Worm (Caenorhabditis elegans): Measurements from ENCODE around the gene sumv-1.

sumv-1 gene

DNA sequence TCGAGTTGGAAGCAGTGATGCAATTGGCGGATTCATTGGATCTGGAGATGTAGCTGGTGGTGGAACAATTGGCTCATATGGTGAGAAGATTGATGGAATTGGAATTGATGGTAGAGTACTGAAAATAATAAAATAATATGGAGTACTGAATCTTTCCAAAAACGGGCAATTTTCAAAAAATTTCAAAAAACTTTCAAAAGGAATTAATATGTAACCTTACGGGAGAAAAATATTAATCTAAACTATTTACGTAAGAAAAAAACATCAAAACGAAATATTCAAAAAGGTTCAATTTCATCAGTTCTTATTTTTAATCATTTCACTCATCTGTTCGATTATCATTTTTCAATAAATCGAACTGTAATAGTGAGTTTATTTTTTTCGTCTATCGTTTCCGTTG, 15.8 kb upstream of the sumv-1 start, which contains the start of gene ZC395.4:
ZC395.4 (plus strand) TSS at position 301 of the 400 bp plus-strand sequence.
- TF ChIP-seq W03F9.2 (tag; optimal IDR thresholded peaks at IDR 0.05) (no peak), him-1 (tag; optimal IDR thresholded peaks at IDR 0.05) (no peak), dao-5 (tag; optimal IDR thresholded peaks at IDR 0.05) (no peak)

DNA sequence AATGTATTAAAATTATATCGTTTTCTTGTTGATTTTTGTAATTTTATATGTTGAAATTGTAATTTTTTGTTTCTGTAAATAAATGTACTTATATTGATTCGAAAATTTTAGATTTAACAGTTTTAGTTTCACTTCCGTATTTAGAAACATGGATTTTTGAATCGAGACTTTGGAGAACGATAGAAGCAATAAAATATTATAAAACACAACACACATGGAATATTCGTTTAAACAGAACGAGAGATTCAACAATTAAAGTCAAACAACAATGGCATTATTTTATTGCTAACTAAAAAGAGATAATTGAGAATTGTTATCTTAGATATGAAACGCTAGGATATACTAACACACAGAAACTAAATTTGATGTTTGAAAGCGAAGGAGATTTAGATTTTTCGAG, 14.5 kb upstream of the sumv-1 start:
- no peak for TF ChIP-seq him-1 (tag; optimal IDR thresholded peaks at IDR 0.05)
- TF ChIP-seq W03F9.2 (tag; optimal IDR thresholded peaks at IDR 0.05): no peak
- TF ChIP-seq dao-5 (tag; optimal IDR thresholded peaks at IDR 0.05): no peak

DNA sequence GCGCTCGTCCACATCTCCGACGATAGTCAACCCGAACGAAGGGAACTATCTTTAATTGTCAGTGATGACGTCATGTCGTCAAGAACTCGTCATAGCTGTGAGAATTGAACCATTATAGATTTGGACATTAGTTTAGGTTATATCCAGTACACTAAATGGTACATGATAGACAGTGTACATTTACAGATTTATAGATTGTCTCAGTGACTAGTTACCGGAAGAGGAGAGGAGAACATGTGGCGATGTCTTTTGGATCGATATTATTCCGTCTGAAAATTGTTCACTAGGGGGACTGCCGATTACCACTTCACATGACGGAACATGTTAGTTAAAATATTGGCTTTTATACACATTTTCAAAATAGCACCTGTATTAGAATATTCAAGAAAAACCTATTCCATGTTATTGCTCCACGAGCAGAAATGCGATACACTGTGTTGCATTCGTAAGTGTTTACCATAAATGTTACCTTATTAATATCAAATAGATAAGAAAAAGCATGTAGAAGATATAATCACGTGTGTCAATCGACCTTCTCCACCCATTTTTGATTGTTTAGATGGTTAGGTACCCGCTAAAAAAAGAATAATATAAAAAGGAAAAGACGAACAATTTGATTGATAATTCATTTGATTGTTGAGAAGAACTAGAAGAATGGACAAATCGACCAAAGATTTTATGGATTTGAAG, 13.4 kb upstream of the sumv-1 start, which contains the start of gene ZC395.5:
ZC395.5 (plus strand) TSS at position 632 of the 690 bp plus-strand sequence.
- TF ChIP-seq dao-5 (tag; optimal IDR thresholded peaks at IDR 0.05): no peak
- TF ChIP-seq him-1 (tag; optimal IDR thresholded peaks at IDR 0.05): no peak
- TF ChIP-seq W03F9.2 (tag; optimal IDR thresholded peaks at IDR 0.05): no peak

DNA sequence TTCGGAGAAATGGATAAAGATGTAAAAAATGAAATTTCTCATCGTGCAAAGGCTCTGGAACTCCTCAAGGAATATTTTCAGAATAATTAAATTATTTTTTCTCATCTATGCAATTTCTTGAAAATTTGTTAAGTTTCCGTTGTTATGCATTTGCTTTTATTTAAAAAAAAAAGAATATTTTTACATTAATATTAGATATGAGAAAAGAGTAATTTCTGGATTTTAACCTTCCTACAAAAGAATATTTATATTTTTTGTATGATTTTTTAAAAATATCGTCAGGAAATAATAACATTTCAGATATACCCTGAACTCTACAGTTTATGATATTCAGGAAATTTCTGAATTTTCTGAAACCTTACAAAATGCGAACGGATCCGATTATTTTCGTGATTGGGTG, 10.8 kb upstream of the sumv-1 start, which contains the start of gene gro-1:
gro-1 (plus strand) TSS at position 301 of the 400 bp plus-strand sequence.
- TF ChIP-seq dao-5 (tag; optimal IDR thresholded peaks at IDR 0.05) (no peak), him-1 (tag; optimal IDR thresholded peaks at IDR 0.05) (no peak), W03F9.2 (tag; optimal IDR thresholded peaks at IDR 0.05) (no peak)

ce11 chrIII:5263299-5263993, 9.5 kb upstream of the sumv-1 start, which contains the start of the genes C34E10.9 and hap-1:
Gene C34E10.9 (minus strand): TSS chrIII:5263399.
Gene hap-1 (plus strand): TSS chrIII:5263943.
- TF ChIP-seq W03F9.2 (tag; optimal IDR thresholded peaks at IDR 0.05): no peak
- no peak for TF ChIP-seq dao-5 (tag; optimal IDR thresholded peaks at IDR 0.05)
- TF ChIP-seq him-1 (tag; optimal IDR thresholded peaks at IDR 0.05): no peak

DNA sequence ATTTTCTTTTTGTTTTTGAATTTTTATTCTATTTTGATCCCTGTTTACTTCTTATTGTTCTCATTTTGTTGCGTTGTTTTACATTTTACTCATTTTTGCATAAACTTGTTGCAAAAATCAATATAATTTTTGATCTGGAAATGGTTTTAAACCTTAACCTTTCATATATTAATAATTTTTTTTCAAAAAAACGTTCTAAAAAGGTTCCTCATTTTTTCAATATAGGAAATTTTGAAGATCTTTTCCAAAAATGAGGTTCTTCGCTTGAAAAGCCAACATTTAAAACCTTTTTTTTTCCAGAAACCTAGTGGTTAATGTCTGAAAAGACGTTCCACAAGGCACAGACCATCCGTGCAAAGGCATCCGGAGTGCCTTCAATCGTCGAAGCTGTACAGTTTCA, 6.4 kb upstream of the sumv-1 start, which contains the start of gene gop-3:
gop-3 (plus strand) TSS at position 301 of the 400 bp plus-strand sequence.
- TF ChIP-seq dao-5 (tag; optimal IDR thresholded peaks at IDR 0.05) (no peak), him-1 (tag; optimal IDR thresholded peaks at IDR 0.05) (no peak), W03F9.2 (tag; optimal IDR thresholded peaks at IDR 0.05) (no peak)

- no peak for TF ChIP-seq dao-5 (tag; optimal IDR thresholded peaks at IDR 0.05)
- no peak for TF ChIP-seq him-1 (tag; optimal IDR thresholded peaks at IDR 0.05)
- TF ChIP-seq W03F9.2 (tag; optimal IDR thresholded peaks at IDR 0.05): no peak
Measured at ce11 chrIII:5258918-5259317, 4.9 kb upstream of the sumv-1 start, which contains the start of gene gop-2. Gene gop-2 (plus strand): TSS chrIII:5259023.

- TF ChIP-seq him-1 (tag; optimal IDR thresholded peaks at IDR 0.05) (no peak), W03F9.2 (tag; optimal IDR thresholded peaks at IDR 0.05) (no peak), dao-5 (tag; optimal IDR thresholded peaks at IDR 0.05) (no peak)
Measured at ce11 chrIII:5248706-5249105, 5.3 kb downstream of the sumv-1 start.

- TF ChIP-seq dao-5 (tag; optimal IDR thresholded peaks at IDR 0.05) (no peak), W03F9.2 (tag; optimal IDR thresholded peaks at IDR 0.05) (no peak), him-1 (tag; optimal IDR thresholded peaks at IDR 0.05) (no peak)
Measured at ce11 chrIII:5245067-5245466, 8.9 kb downstream of the sumv-1 start.

DNA sequence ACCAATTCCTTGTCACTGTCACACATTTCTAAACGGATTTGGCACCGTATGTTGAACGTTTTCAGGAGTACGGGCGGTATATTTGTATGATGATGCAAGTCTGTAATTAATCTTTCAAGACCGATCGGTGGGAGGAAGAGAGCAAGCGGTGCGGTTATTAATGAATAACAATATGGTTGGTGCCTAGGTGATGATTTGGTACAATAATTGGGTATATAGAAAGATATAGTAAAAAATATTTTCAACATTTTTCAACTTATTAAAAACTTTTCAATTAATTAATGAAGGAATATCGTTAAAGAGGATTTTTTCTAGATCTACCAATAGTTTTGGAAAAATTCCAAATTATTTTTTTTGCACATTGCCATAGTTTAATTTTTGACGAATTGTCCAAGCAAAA, 9.4 kb downstream of the sumv-1 start, which contains the start of gene cnd-1:
cnd-1 (minus strand) TSS at position 101 of the 400 bp plus-strand sequence.
- TF ChIP-seq W03F9.2 (tag; optimal IDR thresholded peaks at IDR 0.05) (no peak), dao-5 (tag; optimal IDR thresholded peaks at IDR 0.05) (no peak), him-1 (tag; optimal IDR thresholded peaks at IDR 0.05) (no peak)

DNA sequence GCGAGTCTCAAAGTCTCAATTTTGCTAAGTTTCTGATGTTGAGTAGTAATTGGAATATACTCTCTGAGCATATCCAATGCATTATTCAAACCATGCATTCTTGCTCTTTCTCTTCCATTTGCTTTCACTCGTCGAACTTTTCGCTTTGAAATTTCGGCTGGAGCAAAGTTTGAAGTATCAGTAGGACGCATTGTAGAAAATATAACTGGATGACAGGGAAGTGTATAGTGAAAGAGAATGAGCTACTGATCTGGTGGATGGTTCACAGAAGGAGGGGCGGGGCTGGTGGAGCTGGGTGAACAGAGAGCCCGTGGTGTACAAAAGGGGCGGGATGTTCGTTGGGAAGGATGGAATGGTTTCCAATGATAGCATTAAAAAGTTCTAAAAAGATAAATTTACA, 12.1 kb downstream of the sumv-1 start:
- no peak for TF ChIP-seq him-1 (tag; optimal IDR thresholded peaks at IDR 0.05)
- no peak for TF ChIP-seq W03F9.2 (tag; optimal IDR thresholded peaks at IDR 0.05)
- TF ChIP-seq dao-5 (tag; optimal IDR thresholded peaks at IDR 0.05): no peak

DNA sequence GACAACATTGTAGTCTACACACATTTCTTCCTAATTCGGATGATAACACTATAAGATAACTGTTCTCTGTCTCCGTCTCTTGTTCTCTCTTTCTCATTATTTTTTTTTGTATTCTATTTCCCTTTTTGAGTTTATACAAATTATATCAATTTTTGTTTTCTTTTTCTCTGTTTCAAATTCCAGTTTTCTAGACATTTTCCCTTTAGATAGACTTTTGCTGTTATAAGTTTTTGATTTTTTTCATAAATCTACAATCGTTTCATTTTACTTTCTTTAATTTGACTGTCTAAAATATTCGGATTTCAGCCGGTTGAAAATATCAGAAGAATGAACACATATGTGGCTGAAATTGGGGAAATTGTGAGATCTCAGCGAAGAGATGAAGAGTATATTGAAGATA, 17.9 kb downstream of the sumv-1 start, which contains the start of gene prx-10:
prx-10 (plus strand) TSS at position 301 of the 400 bp plus-strand sequence.
- TF ChIP-seq dao-5 (tag; optimal IDR thresholded peaks at IDR 0.05): no peak
- no peak for TF ChIP-seq him-1 (tag; optimal IDR thresholded peaks at IDR 0.05)
- TF ChIP-seq W03F9.2 (tag; optimal IDR thresholded peaks at IDR 0.05): no peak

DNA sequence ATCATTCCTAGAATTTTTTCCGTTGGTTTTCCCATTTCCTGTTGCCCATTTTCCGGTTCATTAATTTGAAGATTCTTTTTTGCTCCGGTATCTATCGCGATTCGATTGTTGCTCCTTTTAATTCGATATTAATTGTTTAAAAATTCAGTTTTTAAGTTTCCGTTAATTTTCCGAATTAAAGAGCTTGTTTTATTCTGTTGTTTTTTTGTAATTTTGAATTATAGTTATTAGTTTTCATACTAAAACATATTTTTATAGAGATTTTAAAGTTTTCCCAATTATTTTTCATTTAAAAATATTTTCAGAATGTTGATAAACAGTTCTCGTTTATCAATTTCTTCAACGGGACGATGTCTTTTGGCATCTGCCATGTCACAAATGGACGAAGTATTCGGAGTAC, 19.7 kb downstream of the sumv-1 start, which contains the start of gene mrps-26:
mrps-26 (plus strand) TSS at position 301 of the 400 bp plus-strand sequence.
- no peak for TF ChIP-seq dao-5 (tag; optimal IDR thresholded peaks at IDR 0.05)
- no peak for TF ChIP-seq W03F9.2 (tag; optimal IDR thresholded peaks at IDR 0.05)

DNA sequence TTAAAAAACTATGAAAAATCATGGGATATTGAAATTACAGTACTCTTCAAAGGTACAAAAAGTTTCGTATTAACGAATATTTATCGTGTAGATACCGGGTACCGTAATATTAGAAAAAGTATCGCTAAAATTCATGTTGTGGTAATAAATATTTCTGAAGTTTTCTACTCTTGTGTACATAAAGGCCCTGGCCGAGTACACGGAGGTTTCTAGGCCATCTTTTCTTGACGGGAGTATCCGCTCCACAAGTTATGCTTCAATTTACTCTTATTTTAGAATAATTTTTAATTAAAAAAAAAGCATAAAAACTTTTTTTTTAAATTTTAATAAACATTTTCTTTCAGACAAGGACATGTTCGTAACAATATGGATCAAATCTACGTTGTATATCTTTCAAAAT, 20.8 kb downstream of the sumv-1 start:
- TF ChIP-seq W03F9.2 (tag; optimal IDR thresholded peaks at IDR 0.05): no peak
